Worm (Caenorhabditis elegans) whole organism, midembryonic: ENCODE results near the gene F20G2.5.

Experiments
- T22C8.4 ChIP-seq: fragments of 200-800 bp; sonication (Bioruptor generic); IDR thresholded peaks from 2 replicates; pipeline ENCODE4 v1.3.6; 2022; ENCODE audit warnings: missing genetic modification characterization, missing compliant biosample characterization
- cog-1 ChIP-seq: sonication (generic microtip); optimal IDR thresholded peaks from 2 replicates; lab custom pipeline; 2016; ENCODE audit warnings: missing genetic modification characterization, missing compliant biosample characterization
- flt-1 ChIP-seq: fragments of 200-800 bp; sonication (Bioruptor generic); IDR thresholded peaks from 2 replicates; pipeline ENCODE4 v1.3.6; 2022; ENCODE audit warnings: missing genetic modification characterization, missing compliant biosample characterization
- klf-2 ChIP-seq: fragments of 200-800 bp; sonication (Bioruptor generic); conservative IDR thresholded peaks from 2 replicates; pipeline ENCODE4 v1.3.6; 2022; ENCODE audit warnings: missing genetic modification reagents, missing genetic modification characterization, missing compliant biosample characterization
- med-1 ChIP-seq: sonication (generic microtip); optimal IDR thresholded peaks from 2 replicates; lab custom pipeline; 2017; ENCODE audit warnings: missing genetic modification characterization, mild to moderate bottlenecking, missing compliant biosample characterization, antibody characterized with exemption, missing genetic modification reagents; ENCODE audit not compliant: insufficient read depth
- ref-1 ChIP-seq: fragments of 200-800 bp; sonication (Bioruptor generic); conservative IDR thresholded peaks from 2 replicates; pipeline ENCODE4 v1.3.6; 2022; ENCODE audit warnings: missing genetic modification reagents, missing genetic modification characterization, missing compliant biosample characterization
- tab-1 ChIP-seq: fragments of 200-800 bp; sonication (Bioruptor generic); IDR thresholded peaks from 2 replicates; pipeline ENCODE4 v1.3.6; 2022; ENCODE audit warnings: missing genetic modification characterization, missing compliant biosample characterization
- ztf-23 ChIP-seq: fragments of 200-800 bp; sonication (Bioruptor generic); IDR thresholded peaks from 2 replicates; pipeline ENCODE4 v1.3.6; 2022; ENCODE audit warnings: missing genetic modification reagents, missing genetic modification characterization, missing compliant biosample characterization
- ztf-29 ChIP-seq: fragments of 200-800 bp; sonication (Bioruptor generic); IDR thresholded peaks from 2 replicates; pipeline ENCODE4 v1.3.6; 2022; ENCODE audit warnings: missing genetic modification reagents, missing genetic modification characterization, missing compliant biosample characterization

F20G2.5 gene

DNA sequence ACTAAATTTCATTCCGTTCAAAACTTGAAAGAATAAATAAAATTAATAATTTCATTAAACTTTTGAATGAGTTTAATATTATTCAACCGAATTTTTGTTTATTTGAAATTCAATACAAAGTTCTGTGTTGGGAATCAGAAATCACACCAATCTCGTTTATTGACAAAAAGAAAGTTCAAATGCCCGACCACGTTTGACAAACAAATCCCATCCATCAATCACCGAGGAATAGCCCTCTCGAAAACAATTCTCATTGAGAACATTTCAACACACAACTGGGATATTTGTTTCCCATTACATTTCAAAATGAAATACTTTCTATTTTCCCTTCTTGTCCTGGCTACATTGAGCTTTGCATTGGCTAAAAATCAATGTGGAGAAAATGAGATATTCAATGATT is 6.5 kb downstream of the F20G2.5 start, which contains the start of gene F53C11.9:
Gene F53C11.9, plus strand, starts transcription at position 159 of the 400 bp plus-strand sequence.
- TF ChIP-seq ztf-23 (GFP tag; lab: Robert Waterston, UW) (no peak), T22C8.4 (GFP tag; lab: Robert Waterston, UW) (no peak), ztf-29 (GFP tag; lab: Robert Waterston, UW) (no peak), med-1 (GFP tag; lab: Kevin White, UChicago) (no peak), klf-2 (GFP tag; lab: Robert Waterston, UW) (no peak)

ce11 chrV:13780902-13781301 is 9.6 kb downstream of the F20G2.5 start:
- no peak for TF ChIP-seq klf-2 (GFP tag; lab: Robert Waterston, UW)
- TF ChIP-seq cog-1, result no peak
- TF ChIP-seq tab-1 (GFP tag; lab: Robert Waterston, UW), result no peak
- no peak for TF ChIP-seq ztf-23 (GFP tag; lab: Robert Waterston, UW)
- no peak for TF ChIP-seq med-1 (GFP tag; lab: Kevin White, UChicago)
- no peak for TF ChIP-seq ztf-29 (GFP tag; lab: Robert Waterston, UW)
- no peak for TF ChIP-seq T22C8.4 (GFP tag; lab: Robert Waterston, UW)
- TF ChIP-seq ref-1 (GFP tag; lab: Robert Waterston, UW), result no peak
- no peak for TF ChIP-seq flt-1 (GFP tag; lab: Robert Waterston, UW)

DNA sequence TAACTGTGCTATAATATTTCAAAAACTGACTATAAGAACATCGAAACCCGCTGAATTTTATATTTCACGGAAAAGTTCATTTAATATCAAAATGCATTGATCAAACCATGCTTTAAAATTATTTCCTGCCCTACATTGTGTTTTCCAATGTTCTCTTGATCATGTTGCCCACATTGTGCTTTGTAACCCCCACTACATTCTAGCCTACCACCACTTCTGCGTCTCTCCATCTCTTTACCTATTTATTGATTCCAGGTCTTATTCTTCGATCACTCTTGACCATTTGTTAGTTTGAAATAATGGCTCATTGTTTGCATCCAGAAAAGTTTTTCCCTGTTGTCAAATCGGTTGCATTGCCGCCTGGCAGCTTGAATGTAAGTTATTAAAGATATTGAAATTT is 10.9 kb downstream of the F20G2.5 start, which contains the start of gene decr-1.1:
Gene decr-1.1, plus strand, starts transcription at position 210 of the 400 bp plus-strand sequence.
- no peak for TF ChIP-seq ref-1 (GFP tag; lab: Robert Waterston, UW)
- TF ChIP-seq med-1 (GFP tag; lab: Kevin White, UChicago), result no peak
- no peak for TF ChIP-seq cog-1
- TF ChIP-seq tab-1 (GFP tag; lab: Robert Waterston, UW), result no peak
- TF ChIP-seq ztf-29 (GFP tag; lab: Robert Waterston, UW), result no peak
- no peak for TF ChIP-seq T22C8.4 (GFP tag; lab: Robert Waterston, UW)
- TF ChIP-seq ztf-23 (GFP tag; lab: Robert Waterston, UW), result no peak
- no peak for TF ChIP-seq klf-2 (GFP tag; lab: Robert Waterston, UW)
- TF ChIP-seq flt-1 (GFP tag; lab: Robert Waterston, UW), result no peak

DNA sequence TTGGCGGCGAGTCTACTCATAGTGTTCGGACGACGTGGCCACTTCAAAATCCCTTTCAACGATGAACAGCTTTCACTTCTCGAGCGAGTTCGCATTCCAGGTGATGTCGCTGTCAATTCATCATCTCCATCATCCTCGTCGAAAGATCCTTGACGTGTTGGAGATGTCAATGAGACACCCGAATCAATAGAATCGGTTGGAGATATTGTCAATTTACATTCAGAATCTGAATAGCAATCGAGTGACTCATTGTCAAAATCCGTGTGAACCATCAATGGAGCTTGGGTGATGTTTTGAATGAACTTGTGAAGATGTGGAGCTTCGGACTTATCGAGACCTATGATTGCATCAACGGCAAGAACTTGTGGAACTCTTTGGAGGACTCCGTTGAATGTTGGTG is 14.5 kb downstream of the F20G2.5 start:
- no peak for TF ChIP-seq cog-1
- no peak for TF ChIP-seq ztf-23 (GFP tag; lab: Robert Waterston, UW)
- TF ChIP-seq tab-1 (GFP tag; lab: Robert Waterston, UW), result no peak
- no peak for TF ChIP-seq ref-1 (GFP tag; lab: Robert Waterston, UW)

- TF ChIP-seq cog-1 (no peak), ztf-29 (GFP tag; lab: Robert Waterston, UW) (no peak), T22C8.4 (GFP tag; lab: Robert Waterston, UW) (no peak), med-1 (GFP tag; lab: Kevin White, UChicago) (no peak)
These were observed 16.1 kb downstream of the F20G2.5 start, which contains the start of the genes F53C11.4 and F53C11.5 for ce11 chrV:13787225-13787898. TSS of gene F53C11.4 (minus strand) at chrV:13787352. TSS of gene F53C11.5 (plus strand) at chrV:13787549.

ce11 chrV:13787948-13788681 is 16.8 kb downstream of the F20G2.5 start:
- TF ChIP-seq flt-1 (GFP tag; lab: Robert Waterston, UW) (no peak), med-1 (GFP tag; lab: Kevin White, UChicago) (no peak), ztf-23 (GFP tag; lab: Robert Waterston, UW) (no peak), ref-1 (GFP tag; lab: Robert Waterston, UW) (no peak), T22C8.4 (GFP tag; lab: Robert Waterston, UW) (no peak), ztf-29 (GFP tag; lab: Robert Waterston, UW) (no peak), klf-2 (GFP tag; lab: Robert Waterston, UW) (no peak), tab-1 (GFP tag; lab: Robert Waterston, UW) (no peak), cog-1 (no peak)

DNA sequence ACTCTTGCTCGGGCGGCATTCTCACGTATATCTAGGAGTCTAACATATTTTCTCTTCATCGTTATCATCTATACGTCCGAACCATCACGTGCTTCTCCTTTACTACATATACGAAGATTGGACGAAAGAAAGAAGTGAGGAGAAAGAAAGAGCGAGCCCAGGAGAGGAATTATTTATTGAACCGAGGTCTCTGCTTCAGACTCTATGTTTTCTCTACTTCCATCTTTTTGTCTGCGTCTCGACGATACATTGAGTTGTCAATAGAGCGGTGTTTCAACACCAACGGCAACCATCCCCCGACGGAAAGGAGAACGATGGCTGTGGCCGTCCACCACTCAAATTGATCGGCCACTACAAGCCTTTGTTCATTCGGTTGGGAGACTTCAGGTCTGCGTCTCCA is 18.1 kb downstream of the F20G2.5 start:
- TF ChIP-seq cog-1 (peak; percentile 82), med-1 (GFP tag; lab: Kevin White, UChicago) (no peak), T22C8.4 (GFP tag; lab: Robert Waterston, UW) (peak; percentile 55; the same call in 1 of the 2 replicates), ref-1 (GFP tag; lab: Robert Waterston, UW) (no peak), ztf-23 (GFP tag; lab: Robert Waterston, UW) (0 out of 2 replicates have a peak, but pooled peaks have one; percentile 26), tab-1 (GFP tag; lab: Robert Waterston, UW) (no peak), flt-1 (GFP tag; lab: Robert Waterston, UW) (peak; percentile 73), klf-2 (GFP tag; lab: Robert Waterston, UW) (no peak), ztf-29 (GFP tag; lab: Robert Waterston, UW) (no peak; the same call in 1 of the 2 replicates)

DNA sequence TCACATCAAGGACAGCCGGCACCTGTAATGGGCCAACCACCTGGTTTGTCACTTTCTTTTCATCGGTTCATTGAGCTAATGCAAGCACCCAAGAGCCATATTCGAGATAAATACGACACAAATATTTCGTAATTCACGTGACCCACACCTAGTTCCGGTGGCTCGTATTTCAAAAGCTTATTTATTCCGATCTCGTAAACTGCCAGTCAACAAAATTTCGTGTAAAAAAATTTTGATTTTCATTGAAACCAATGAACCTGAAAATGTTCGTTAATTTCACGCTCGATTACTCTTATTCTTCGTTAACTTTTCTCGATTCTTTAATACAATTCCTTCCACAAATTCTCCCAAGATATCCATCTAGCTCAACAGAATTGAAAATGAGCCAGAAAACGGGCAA is 18.8 kb downstream of the F20G2.5 start:
- TF ChIP-seq ztf-23 (GFP tag; lab: Robert Waterston, UW) (no peak), med-1 (GFP tag; lab: Kevin White, UChicago) (no peak), ref-1 (GFP tag; lab: Robert Waterston, UW) (no peak), tab-1 (GFP tag; lab: Robert Waterston, UW) (no peak), flt-1 (GFP tag; lab: Robert Waterston, UW) (no peak), klf-2 (GFP tag; lab: Robert Waterston, UW) (no peak), ztf-29 (GFP tag; lab: Robert Waterston, UW) (no peak), cog-1 (no peak), T22C8.4 (GFP tag; lab: Robert Waterston, UW) (no peak)

- TF ChIP-seq ztf-23 (GFP tag; lab: Robert Waterston, UW), result no peak
- TF ChIP-seq med-1 (GFP tag; lab: Kevin White, UChicago), result no peak
- TF ChIP-seq cog-1, result no peak
- no peak for TF ChIP-seq T22C8.4 (GFP tag; lab: Robert Waterston, UW)
- no peak for TF ChIP-seq ref-1 (GFP tag; lab: Robert Waterston, UW)
- no peak for TF ChIP-seq tab-1 (GFP tag; lab: Robert Waterston, UW)
- TF ChIP-seq ztf-29 (GFP tag; lab: Robert Waterston, UW), result no peak
- TF ChIP-seq flt-1 (GFP tag; lab: Robert Waterston, UW), result no peak
- no peak for TF ChIP-seq klf-2 (GFP tag; lab: Robert Waterston, UW)
These were observed 19.2 kb downstream of the F20G2.5 start for ce11 chrV:13790557-13790956.
